Worm (Caenorhabditis elegans) whole organism, late embryonic: ENCODE data around the gene E02C12.19.

Experiments used
- C08G9.2 ChIP-seq: sonication (generic microtip); optimal IDR thresholded peaks from 2 replicates; lab custom pipeline; 2016; ENCODE audit warnings: mild to moderate bottlenecking, missing genetic modification characterization, moderate library complexity, missing compliant biosample characterization
- K09A11.1 ChIP-seq: sonication (generic microtip); optimal IDR thresholded peaks from 2 replicates; lab custom pipeline; 2017; ENCODE audit warnings: antibody characterized with exemption, mild to moderate bottlenecking, missing genetic modification characterization, missing compliant biosample characterization; ENCODE audit not compliant: insufficient read depth
- Y22D7AL.16 ChIP-seq: sonication (generic microtip); optimal IDR thresholded peaks from 2 replicates; lab custom pipeline; 2016; ENCODE audit warnings: missing genetic modification characterization, missing compliant biosample characterization
- ama-1 ChIP-seq: fragments of 150-350 bp; optimal IDR thresholded peaks from 2 replicates; lab custom pipeline; 2014
- ceh-14 ChIP-seq: sonication (generic microtip); optimal IDR thresholded peaks from 2 replicates; lab custom pipeline; 2016; ENCODE audit warnings: missing genotype, missing genetic modification characterization, missing compliant biosample characterization
- ceh-24 ChIP-seq: sonication (generic microtip); optimal IDR thresholded peaks from 2 replicates; lab custom pipeline; 2016; ENCODE audit warnings: mild to moderate bottlenecking, missing genetic modification characterization, missing compliant biosample characterization
- ceh-30 ChIP-seq: fragments of 150-350 bp; optimal IDR thresholded peaks from 2 replicates; lab custom pipeline; 2014; ENCODE audit warnings: missing biosample characterization, missing genetic modification characterization
- ceh-31 ChIP-seq: sonication (generic microtip); optimal IDR thresholded peaks from 2 replicates; lab custom pipeline; 2016; ENCODE audit warnings: missing genetic modification characterization, missing compliant biosample characterization
- che-1 ChIP-seq: sonication (generic microtip); optimal IDR thresholded peaks from 2 replicates; lab custom pipeline; 2016; ENCODE audit warnings: mild to moderate bottlenecking, missing genetic modification characterization, missing compliant biosample characterization
- eyg-1 ChIP-seq: sonication (generic microtip); optimal IDR thresholded peaks from 2 replicates; lab custom pipeline; 2016; ENCODE audit warnings: missing genotype, missing genetic modification characterization, missing compliant biosample characterization
- fax-1 ChIP-seq: sonication (generic microtip); optimal IDR thresholded peaks from 2 replicates; lab custom pipeline; 2016; ENCODE audit warnings: missing genotype, missing genetic modification characterization, missing compliant biosample characterization
- fkh-10 ChIP-seq: fragments of 150-350 bp; optimal IDR thresholded peaks from 2 replicates; lab custom pipeline; 2014; ENCODE audit warnings: missing biosample characterization, missing genetic modification reagents, missing genetic modification characterization
- hlh-13 ChIP-seq: fragments of 200-800 bp; sonication (Bioruptor generic); optimal IDR thresholded peaks from 2 replicates; lab custom pipeline; 2018; ENCODE audit warnings: mild to moderate bottlenecking, missing genetic modification characterization, missing compliant biosample characterization
- hlh-15 ChIP-seq: sonication (generic microtip); optimal IDR thresholded peaks from 2 replicates; lab custom pipeline; 2016; ENCODE audit warnings: missing genetic modification characterization, missing compliant biosample characterization
- hlh-30 ChIP-seq: sonication (generic microtip); optimal IDR thresholded peaks from 2 replicates; lab custom pipeline; 2017; ENCODE audit warnings: antibody characterized with exemption, missing genetic modification characterization, missing compliant biosample characterization; ENCODE audit not compliant: insufficient read depth
- hlh-8 ChIP-seq: sonication (generic microtip); optimal IDR thresholded peaks from 2 replicates; lab custom pipeline; 2016; ENCODE audit warnings: missing genotype, missing genetic modification characterization, missing compliant biosample characterization
- lin-11 ChIP-seq: fragments of 200-800 bp; sonication (Bioruptor generic); optimal IDR thresholded peaks from 2 replicates; lab custom pipeline; 2018; ENCODE audit warnings: mild to moderate bottlenecking, missing genetic modification characterization, missing compliant biosample characterization
- madf-2 ChIP-seq: sonication (generic microtip); optimal IDR thresholded peaks from 2 replicates; lab custom pipeline; 2017; ENCODE audit warnings: missing genetic modification characterization, missing compliant biosample characterization
- nhr-11 ChIP-seq: fragments of 150-350 bp; optimal IDR thresholded peaks from 2 replicates; lab custom pipeline; 2014; ENCODE audit warnings: missing biosample characterization, missing genetic modification characterization
- nhr-232 ChIP-seq: sonication (generic microtip); optimal IDR thresholded peaks from 2 replicates; lab custom pipeline; 2016; ENCODE audit warnings: missing genetic modification characterization, missing compliant biosample characterization
- npax-4 ChIP-seq: sonication (generic microtip); optimal IDR thresholded peaks from 2 replicates; lab custom pipeline; 2016; ENCODE audit warnings: missing genetic modification characterization, missing compliant biosample characterization
- pax-1 ChIP-seq: fragments of 150-350 bp; optimal IDR thresholded peaks from 2 replicates; lab custom pipeline; 2014; ENCODE audit warnings: missing biosample characterization, missing genetic modification characterization
- pha-2 ChIP-seq: sonication (generic microtip); optimal IDR thresholded peaks from 2 replicates; lab custom pipeline; 2017; ENCODE audit warnings: mild to moderate bottlenecking, missing genetic modification characterization, missing compliant biosample characterization
- pha-4 ChIP-seq: fragments of 150-350 bp; optimal IDR thresholded peaks from 2 replicates; lab custom pipeline; 2018; ENCODE audit warnings: missing biosample characterization, missing genetic modification reagents, missing genetic modification characterization
- pros-1 ChIP-seq: fragments of 150-350 bp; optimal IDR thresholded peaks from 2 replicates; lab custom pipeline; 2014; ENCODE audit warnings: missing biosample characterization, missing genetic modification reagents, missing genetic modification characterization
- ref-2 ChIP-seq: sonication (generic microtip); optimal IDR thresholded peaks from 2 replicates; lab custom pipeline; 2016; ENCODE audit warnings: missing genetic modification characterization, missing compliant biosample characterization
- sdc-2 ChIP-seq: sonication (generic microtip); optimal IDR thresholded peaks from 2 replicates; lab custom pipeline; 2016; ENCODE audit warnings: missing genotype, missing genetic modification characterization, missing compliant biosample characterization
- sox-2 ChIP-seq: fragments of 200-800 bp; sonication (Bioruptor generic); IDR thresholded peaks from 2 replicates; pipeline ENCODE4 v1.3.6; 2022; ENCODE audit warnings: missing genetic modification reagents, missing genetic modification characterization, missing compliant biosample characterization
- syd-9 ChIP-seq: sonication (generic microtip); optimal IDR thresholded peaks from 2 replicates; lab custom pipeline; 2016; ENCODE audit warnings: mild to moderate bottlenecking, missing genetic modification characterization, moderate library complexity, missing compliant biosample characterization
- tbx-2 ChIP-seq: sonication (generic microtip); optimal IDR thresholded peaks from 2 replicates; lab custom pipeline; 2016; ENCODE audit warnings: missing genetic modification characterization, missing compliant biosample characterization
- tbx-7 ChIP-seq: sonication (generic microtip); optimal IDR thresholded peaks from 2 replicates; lab custom pipeline; 2016; ENCODE audit warnings: missing genotype, missing genetic modification characterization, missing compliant biosample characterization
- unc-3 ChIP-seq, 2 experiments: fragments of 200-800 bp in 1 of 2; sonication (Bioruptor generic) in 1 of 2; sonication (generic microtip) in 1 of 2; conservative IDR thresholded peaks in 1 of 2; optimal IDR thresholded peaks in 1 of 2; 2 replicates each; pipeline versions ENCODE4 v1.3.6 to Lab custom; 2016 to 2022; ENCODE audit warnings: missing compliant biosample characterization in 2 of 2, missing genetic modification characterization in 2 of 2, missing genetic modification reagents in 1 of 2
- unc-42 ChIP-seq: sonication (generic microtip); optimal IDR thresholded peaks from 2 replicates; lab custom pipeline; 2016; ENCODE audit warnings: missing genotype, missing genetic modification characterization, missing compliant biosample characterization
- unc-55 ChIP-seq: sonication (generic microtip); optimal IDR thresholded peaks from 2 replicates; lab custom pipeline; 2017; ENCODE audit warnings: missing biosample characterization, missing genetic modification reagents, missing genetic modification characterization
- zip-5 ChIP-seq: sonication (generic microtip); optimal IDR thresholded peaks from 2 replicates; lab custom pipeline; 2016; ENCODE audit warnings: missing genetic modification characterization, missing compliant biosample characterization
- ztf-16 ChIP-seq: sonication (generic microtip); optimal IDR thresholded peaks from 2 replicates; lab custom pipeline; 2017; ENCODE audit warnings: missing genetic modification characterization, missing compliant biosample characterization

Gene E02C12.19

DNA sequence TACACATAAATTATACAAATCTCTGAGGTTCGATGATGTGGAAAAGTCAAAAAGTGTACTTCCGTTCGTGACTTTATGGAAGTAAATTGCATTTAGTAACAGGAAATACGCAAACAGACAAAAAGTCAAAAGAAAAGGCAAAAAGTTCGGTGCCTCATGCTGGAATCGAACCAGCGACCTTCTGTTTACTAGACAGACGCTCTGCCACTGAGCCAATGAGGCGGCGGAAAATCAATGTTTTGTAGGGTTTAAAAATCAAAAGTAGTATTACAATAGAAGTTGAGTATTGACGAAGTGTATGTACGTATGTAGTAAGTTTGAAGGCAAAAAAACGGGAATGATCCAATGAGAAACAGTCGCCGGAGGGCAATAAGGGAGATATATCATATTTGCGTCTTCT is 30.6 kb upstream of the E02C12.19 start:
- TF ChIP-seq K09A11.1 (tag; lab: Kevin White, UChicago) (no peak), che-1 (tag; lab: Kevin White, UChicago) (no peak), C08G9.2 (tag; lab: Kevin White, UChicago) (no peak), ceh-24 (tag; lab: Kevin White, UChicago) (no peak), pax-1 (tag; lab: Kevin White, UChicago) (no peak), eyg-1 (tag; lab: Kevin White, UChicago) (no peak), tbx-2 (tag; lab: Kevin White, UChicago) (no peak), unc-3 (GFP tag; conservative IDR thresholded peaks at IDR 0.05; lab: Robert Waterston, UW) (no peak), unc-3 (tag; optimal IDR thresholded peaks at IDR 0.05; lab: Kevin White, UChicago) (no peak), pros-1 (no peak), sox-2 (no peak), Y22D7AL.16 (no peak), fax-1 (no peak), tbx-7 (tag; lab: Kevin White, UChicago) (no peak), nhr-11 (tag; lab: Kevin White, UChicago) (no peak), hlh-15 (tag; lab: Kevin White, UChicago) (no peak), lin-11 (no peak), ceh-30 (tag; lab: Kevin White, UChicago) (no peak), pha-2 (tag; lab: Kevin White, UChicago) (no peak)
- TF ChIP-seq, all 69 proteins: peak for 0

DNA sequence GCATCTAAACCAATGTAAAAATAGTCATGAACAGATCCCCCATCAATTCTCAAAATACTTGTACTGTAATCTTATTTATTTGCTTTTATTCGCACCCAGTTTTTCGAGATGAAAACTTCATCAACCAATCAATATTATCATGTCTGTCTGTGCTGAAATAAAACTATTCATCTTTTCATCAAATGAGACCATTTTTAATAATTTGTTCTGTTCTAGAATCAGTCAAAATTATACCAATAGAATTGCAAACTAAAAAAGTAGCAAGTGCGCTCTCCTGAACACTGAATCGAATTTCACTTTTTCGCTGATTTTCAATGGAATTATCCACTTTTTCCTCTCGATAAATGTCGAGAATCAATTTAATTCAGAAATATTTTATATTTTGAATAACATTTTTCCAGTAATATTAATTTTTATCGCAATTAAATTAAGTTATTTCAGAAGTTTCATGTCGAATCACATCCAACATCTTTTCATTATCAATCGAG is 23.6 kb upstream of the E02C12.19 start, which contains the start of gene trpp-4:
trpp-4 (plus strand) TSS at position 442 of the 488 bp plus-strand sequence.
- TF ChIP-seq syd-9 (tag; lab: Kevin White, UChicago) (no peak), unc-42 (tag; lab: Kevin White, UChicago) (peak; percentile 54)

DNA sequence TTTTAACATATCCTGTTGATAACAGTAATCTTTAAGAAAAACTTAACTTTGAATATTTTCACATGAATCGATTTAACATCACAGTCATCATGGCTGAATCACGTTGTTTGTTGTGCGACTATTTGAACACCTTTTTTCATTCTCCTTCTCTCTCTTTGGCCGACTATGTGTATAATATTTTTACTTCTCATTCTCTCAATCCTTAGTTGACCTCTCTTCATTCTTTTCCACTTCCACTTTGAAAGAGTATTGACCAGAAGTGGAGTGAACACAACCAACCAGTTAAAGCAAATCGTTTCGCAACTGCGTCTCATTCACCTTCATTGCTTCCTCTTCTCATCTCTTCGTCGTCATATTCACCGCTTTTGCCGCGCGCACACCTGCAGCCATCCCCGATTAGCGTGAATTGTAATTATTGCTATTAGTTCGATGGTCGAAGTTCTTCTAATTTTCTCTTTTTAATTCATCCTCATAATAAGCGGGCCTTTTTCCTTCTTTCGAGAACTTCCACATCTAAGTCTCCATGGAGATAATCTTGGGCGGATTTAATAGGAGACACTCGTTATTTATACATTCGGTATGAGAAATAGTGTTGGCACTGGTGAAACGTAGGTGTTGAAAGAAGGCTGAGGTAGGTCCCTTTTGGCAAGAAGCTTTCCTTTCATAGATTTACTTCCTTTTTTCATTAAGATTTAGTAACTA is 18.8 kb upstream of the E02C12.19 start:
- TF ChIP-seq ceh-31, result peak; percentile 77
- no peak for TF ChIP-seq hlh-13
- no peak for TF ChIP-seq unc-55 (GFP tag; lab: Kevin White, UChicago)
- TF ChIP-seq, all 69 proteins: peak for 1

DNA sequence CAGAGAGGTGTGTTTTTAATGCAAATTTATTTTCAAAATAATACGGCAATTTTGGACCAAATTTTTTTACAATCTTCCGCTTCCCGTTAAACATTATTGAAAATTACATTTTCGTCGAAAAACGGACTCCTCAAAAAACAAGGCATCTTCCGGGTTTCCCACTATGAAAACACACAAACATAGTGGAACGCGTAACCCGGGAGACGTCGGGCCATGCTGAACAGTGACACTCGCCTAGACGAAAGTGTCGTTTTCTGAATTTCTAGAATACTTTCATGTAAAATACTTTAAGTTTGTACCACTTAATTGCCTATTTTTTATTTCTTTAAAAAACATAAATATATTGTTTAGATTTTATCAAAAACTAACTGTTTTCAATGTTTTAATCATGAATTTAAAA is 15.6 kb upstream of the E02C12.19 start:
- TF ChIP-seq ceh-31 (no peak), madf-2 (tag; lab: Kevin White, UChicago) (no peak), zip-5 (tag; lab: Kevin White, UChicago) (no peak), ceh-24 (tag; lab: Kevin White, UChicago) (no peak), hlh-30 (tag; lab: Kevin White, UChicago) (no peak), syd-9 (tag; lab: Kevin White, UChicago) (no peak), pha-4 (no peak), ztf-16 (tag; lab: Kevin White, UChicago) (no peak), nhr-232 (tag; lab: Kevin White, UChicago) (no peak), fkh-10 (GFP tag; lab: Kevin White, UChicago) (no peak), npax-4 (tag; lab: Kevin White, UChicago) (no peak), hlh-8 (tag; lab: Kevin White, UChicago) (no peak), ama-1 (no peak), ceh-30 (tag; lab: Kevin White, UChicago) (no peak), sdc-2 (no peak), ceh-14 (tag; lab: Kevin White, UChicago) (no peak), ref-2 (tag; lab: Kevin White, UChicago) (no peak)
